Worm (Caenorhabditis elegans): ENCODE measurements around the gene srlf-24.

srlf-24 gene

DNA sequence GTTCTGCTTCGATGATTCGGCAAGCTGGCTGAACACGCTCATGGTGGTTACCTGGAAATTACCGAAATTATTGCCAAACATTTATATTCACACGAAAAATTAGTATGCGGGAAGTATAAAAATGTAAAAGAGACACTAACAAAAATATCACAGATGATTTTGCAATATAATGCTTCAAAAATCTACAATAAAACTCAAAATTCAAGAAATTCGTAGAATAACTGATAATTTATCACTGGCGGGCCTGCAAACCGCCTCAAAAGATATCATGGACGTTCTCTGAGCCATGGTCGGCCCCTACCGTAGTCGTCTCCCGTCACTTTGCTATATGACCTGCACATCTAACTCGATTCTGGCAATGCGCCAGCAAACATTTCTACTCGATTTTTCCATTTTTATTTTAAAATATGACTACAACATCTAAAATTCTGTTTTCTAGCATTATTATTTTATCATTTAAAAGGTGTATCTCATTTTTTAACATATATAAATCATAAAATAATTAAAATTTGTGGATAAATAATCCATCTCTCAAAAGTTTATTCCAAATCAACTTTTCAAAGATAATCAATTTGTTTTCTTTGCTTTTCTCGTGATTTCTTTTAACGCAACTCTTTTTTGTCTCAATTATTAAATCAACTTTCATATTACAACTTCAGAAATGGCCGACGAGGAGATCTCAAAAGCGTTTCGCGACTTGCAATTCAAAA lies 44.0 kb upstream of the srlf-24 start, which contains the start of the genes F01G4.6 and pfd-1 (continued):
- peak; percentile 94 for TF ChIP-seq ztf-4 (tag; optimal IDR thresholded peaks at IDR 0.05)
- TF ChIP-seq ceh-82 (tag; optimal IDR thresholded peaks at IDR 0.05), result peak; percentile 80
- peak; percentile 53 for TF ChIP-seq R02D3.7 (tag; optimal IDR thresholded peaks at IDR 0.05)
- TF ChIP-seq lin-13 (GFP tag; optimal IDR thresholded peaks at IDR 0.05), result peak; percentile 96
- TF ChIP-seq zag-1 (tag; optimal IDR thresholded peaks at IDR 0.05), result peak; percentile 98
- no peak for TF ChIP-seq dmd-4 (tag; optimal IDR thresholded peaks at IDR 0.05)
- TF ChIP-seq snpc-4 (tag; optimal IDR thresholded peaks at IDR 0.05), result peak; percentile 72
- peak; percentile 76 for TF ChIP-seq Y55F3AM.14 (GFP tag; optimal IDR thresholded peaks at IDR 0.05)
- TF ChIP-seq mdl-1 (tag; optimal IDR thresholded peaks at IDR 0.05), result peak; percentile 50 to 65
- no peak for TF ChIP-seq aly-2 (tag; optimal IDR thresholded peaks at IDR 0.05)
- no peak for TF ChIP-seq unc-62 (GFP tag; optimal IDR thresholded peaks at IDR 0.05)
- TF ChIP-seq nhr-129 (tag; optimal IDR thresholded peaks at IDR 0.05), result peak; percentile 91
- TF ChIP-seq ama-1 (optimal IDR thresholded peaks at IDR 0.05), result peak; percentile 36

DNA sequence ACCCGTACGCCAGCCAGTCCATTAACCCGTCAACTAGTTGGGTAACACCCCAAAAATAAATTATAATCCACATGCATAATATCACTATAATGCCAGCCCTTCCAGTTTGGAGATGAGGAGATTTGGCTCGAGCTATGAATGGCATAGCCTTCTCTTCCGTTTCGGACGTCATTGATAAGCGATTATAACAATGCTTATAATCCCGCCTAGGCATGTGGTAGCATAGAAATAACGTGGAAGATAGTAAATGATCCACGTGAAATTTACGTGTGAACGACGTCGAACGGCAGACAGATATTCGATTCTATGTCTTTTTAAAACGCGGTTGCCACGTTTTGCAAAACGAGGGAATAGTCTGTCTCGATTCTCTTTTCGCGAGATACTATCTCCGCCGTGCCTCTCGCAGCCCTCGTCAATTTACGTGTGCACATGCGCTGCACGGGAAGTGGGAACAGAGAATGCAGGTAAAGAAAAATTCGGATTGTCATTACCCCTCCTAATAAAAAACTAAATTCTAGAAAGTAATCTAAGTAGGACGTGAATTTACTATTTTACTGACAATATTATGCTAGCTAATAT lies 43.3 kb upstream of the srlf-24 start:
- TF ChIP-seq sma-9 (GFP tag; optimal IDR thresholded peaks at IDR 0.05) (no peak), sma-9 (tag; optimal IDR thresholded peaks at IDR 0.05) (no peak), unc-39 (tag; optimal IDR thresholded peaks at IDR 0.05) (no peak), crh-2 (tag; optimal IDR thresholded peaks at IDR 0.05) (peak; percentile 52), gmeb-1 (tag; optimal IDR thresholded peaks at IDR 0.05) (peak; percentile 20), nhr-129 (tag; optimal IDR thresholded peaks at IDR 0.05) (peak; percentile 42), unc-62 (GFP tag; optimal IDR thresholded peaks at IDR 0.05) (no peak), ztf-11 (tag; optimal IDR thresholded peaks at IDR 0.05) (no peak), elt-3 (tag; optimal IDR thresholded peaks at IDR 0.05) (no peak), nhr-11 (tag; optimal IDR thresholded peaks at IDR 0.05) (no peak), C34F6.9 (tag; optimal IDR thresholded peaks at IDR 0.05) (peak; percentile 13)

DNA sequence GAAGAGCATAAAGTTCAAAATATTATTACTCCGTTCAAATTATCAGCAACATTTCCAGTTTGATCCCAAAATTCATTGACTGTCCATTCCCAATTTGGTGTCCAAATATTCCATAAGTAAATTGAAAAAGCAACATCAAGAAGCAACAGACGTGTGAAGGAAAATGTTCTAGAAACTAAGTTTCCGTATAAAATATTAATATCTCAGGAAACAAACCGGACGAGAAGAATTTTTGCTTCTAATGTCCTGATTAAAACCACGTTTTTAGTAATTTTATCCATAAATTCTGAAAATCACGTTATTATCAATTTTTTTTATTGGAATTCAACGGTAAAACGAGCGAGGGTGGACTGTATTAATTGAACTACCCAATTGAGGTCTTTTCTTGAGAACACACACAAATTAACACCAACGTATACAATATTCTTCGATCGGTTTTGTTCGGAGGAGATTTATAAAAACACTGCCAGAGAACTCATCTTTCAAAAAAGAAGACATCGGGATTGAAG lies 41.4 kb upstream of the srlf-24 start, which contains the start of gene pigq-1:
Gene pigq-1 (minus strand): TSS at position 286 of the 509 bp plus-strand sequence.
- TF ChIP-seq nhr-237 (tag; optimal IDR thresholded peaks at IDR 0.05) (no peak), ceh-16 (tag; optimal IDR thresholded peaks at IDR 0.05) (no peak), Y55F3AM.14 (GFP tag; optimal IDR thresholded peaks at IDR 0.05) (peak; percentile 40), ztf-4 (tag; optimal IDR thresholded peaks at IDR 0.05) (peak; percentile 23), nhr-77 (tag; optimal IDR thresholded peaks at IDR 0.05) (no peak), F13H6.1 (tag; optimal IDR thresholded peaks at IDR 0.05) (peak; percentile 5), ZK546.5 (tag; optimal IDR thresholded peaks at IDR 0.05) (peak; percentile 20), elt-1 (tag; optimal IDR thresholded peaks at IDR 0.05) (no peak), gmeb-1 (tag; optimal IDR thresholded peaks at IDR 0.05) (no peak), lin-13 (GFP tag; optimal IDR thresholded peaks at IDR 0.05) (peak; percentile 45), sem-4 (tag; optimal IDR thresholded peaks at IDR 0.05) (peak; percentile 21), nhr-25 (tag; optimal IDR thresholded peaks at IDR 0.05) (peak; percentile 46), ama-1 (optimal IDR thresholded peaks at IDR 0.05) (peak; percentile 14), nhr-12 (tag; optimal IDR thresholded peaks at IDR 0.05) (no peak), fos-1 (tag; optimal IDR thresholded peaks at IDR 0.05) (no peak), sma-3 (GFP tag; optimal IDR thresholded peaks at IDR 0.05) (peak; percentile 46), nhr-6 (tag; optimal IDR thresholded peaks at IDR 0.05) (no peak), nhr-21 (tag; optimal IDR thresholded peaks at IDR 0.05) (peak; percentile 55), lsy-2 (tag; optimal IDR thresholded peaks at IDR 0.05) (peak in 1 of 2 experiments; percentile 64), dmd-4 (tag; optimal IDR thresholded peaks at IDR 0.05) (no peak), crh-2 (tag; optimal IDR thresholded peaks at IDR 0.05) (peak; percentile 57)

DNA sequence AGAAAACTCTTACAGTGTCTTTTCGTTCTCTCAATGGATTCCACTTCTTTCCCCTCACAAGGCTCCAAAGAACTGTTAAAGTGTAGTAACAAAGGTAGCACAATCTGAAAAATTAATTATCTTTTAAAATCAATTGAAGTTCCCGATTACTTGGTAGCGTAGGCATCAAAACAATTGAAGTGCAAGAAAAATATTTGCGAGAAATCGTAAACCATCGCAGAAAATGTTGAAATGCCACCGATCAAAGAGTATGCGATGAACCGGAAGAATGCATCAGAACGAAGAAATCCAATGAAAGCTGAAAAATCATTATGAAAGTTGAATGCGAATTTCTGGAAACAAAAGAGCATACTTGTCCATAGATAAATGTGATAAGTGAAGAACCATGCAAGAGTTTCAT lies 40.9 kb upstream of the srlf-24 start:
- TF ChIP-seq nhr-237 (tag; optimal IDR thresholded peaks at IDR 0.05) (no peak), ztf-11 (tag; optimal IDR thresholded peaks at IDR 0.05) (no peak), mbf-1 (tag; optimal IDR thresholded peaks at IDR 0.05) (no peak), ama-1 (optimal IDR thresholded peaks at IDR 0.05) (no peak), mdl-1 (tag; optimal IDR thresholded peaks at IDR 0.05) (no peak)

All from whole organism, L2 larva.